Fruit fly (Drosophila melanogaster): ENCODE measurements around the gene Usp39.

Gene Usp39

dm6 chrX:18848338-18849021 is 9.5 kb upstream of the Usp39 start, which contains the start of gene shop (continued):
- TF ChIP-seq B-H2 (GFP tag; optimal IDR thresholded peaks at IDR 0.05) (peak; percentile 64), CG14965 (GFP tag; optimal IDR thresholded peaks at IDR 0.05; ENCODE audit: borderline replicate concordance) (no peak), CG15011 (GFP tag; optimal IDR thresholded peaks at IDR 0.05) (peak; percentile 83), Med (GFP tag) (peak; percentile 90), tio (GFP tag; optimal IDR thresholded peaks at IDR 0.05) (no peak), CG2712 (tag; optimal IDR thresholded peaks at IDR 0.05) (peak; percentile 87), zen2 (GFP tag; IDR thresholded peaks at IDR 0.05; ENCODE audit: partially characterized antibody) (peak; percentile 58; the same call in 2 of the 3 replicates), gcm2 (GFP tag; optimal IDR thresholded peaks at IDR 0.05) (no peak), ham (GFP tag; IDR thresholded peaks at IDR 0.05) (no peak), HLHmδ (GFP tag; optimal IDR thresholded peaks at IDR 0.05) (no peak), amos (GFP tag; IDR thresholded peaks at IDR 0.05; ENCODE audit: partially characterized antibody) (peak; percentile 62; the same call in 1 of the 2 replicates), Abd-B (GFP tag; optimal IDR thresholded peaks at IDR 0.05) (peak; percentile 86), ttk (GFP tag; IDR thresholded peaks at IDR 0.05) (peak; percentile 67), tin (GFP tag; optimal IDR thresholded peaks at IDR 0.05) (peak; percentile 82), CG2116 (GFP tag; optimal IDR thresholded peaks at IDR 0.05) (peak; percentile 48), Hey (tag; optimal IDR thresholded peaks at IDR 0.05) (peak; percentile 2), Xrp1 (GFP tag; IDR thresholded peaks at IDR 0.05) (peak; percentile 73), CG18599 (GFP tag; optimal IDR thresholded peaks at IDR 0.05) (peak; percentile 86), CG7556 (GFP tag; optimal IDR thresholded peaks at IDR 0.05) (peak; percentile 90), Awh (GFP tag; IDR thresholded peaks at IDR 0.05) (peak; percentile 74), pros (GFP tag; optimal IDR thresholded peaks at IDR 0.05) (no peak), bcd (GFP tag; optimal IDR thresholded peaks at IDR 0.05) (peak; percentile 86), lbe (GFP tag; optimal IDR thresholded peaks at IDR 0.05) (peak; percentile 64), Trl (optimal IDR thresholded peaks at IDR 0.05) (no peak), Trl (GFP tag; optimal IDR thresholded peaks at IDR 0.05) (peak; percentile 47), CG32532 (GFP tag; IDR thresholded peaks at IDR 0.05) (peak; percentile 63; the same call in 1 of the 2 replicates), pita (GFP tag; optimal IDR thresholded peaks at IDR 0.05) (no peak), tup (GFP tag; optimal IDR thresholded peaks at IDR 0.05) (peak; percentile 15), CoRest (tag; optimal IDR thresholded peaks at IDR 0.05) (peak; percentile 95), fru (optimal IDR thresholded peaks at IDR 0.05) (no peak), nom (GFP tag; optimal IDR thresholded peaks at IDR 0.05) (peak; percentile 76), pzg (GFP tag; optimal IDR thresholded peaks at IDR 0.05) (peak; percentile 29), E2f1 (GFP tag; IDR thresholded peaks at IDR 0.05) (peak; percentile 69), CG11696 (GFP tag; IDR thresholded peaks at IDR 0.05) (0 out of 2 replicates have a peak, but pooled peaks have one; percentile 27), gro (GFP tag; optimal IDR thresholded peaks at IDR 0.05) (peak; percentile 52), mirr (GFP tag; optimal IDR thresholded peaks at IDR 0.05) (peak; percentile 59), ac (GFP tag; optimal IDR thresholded peaks at IDR 0.05) (no peak), Elba2 (GFP tag; optimal IDR thresholded peaks at IDR 0.05) (no peak), ara (GFP tag; IDR thresholded peaks at IDR 0.05) (peak; percentile 57), CG17912 (GFP tag; optimal IDR thresholded peaks at IDR 0.05) (peak; percentile 72), CG5180 (GFP tag; optimal IDR thresholded peaks at IDR 0.05) (peak; percentile 77), btn (GFP tag; optimal IDR thresholded peaks at IDR 0.05) (no peak), chinmo (GFP tag; IDR thresholded peaks at IDR 0.05; ENCODE audit: partially characterized antibody) (no peak), jigr1 (GFP tag; IDR thresholded peaks at IDR 0.05) (no peak), CG10321 (GFP tag; IDR thresholded peaks at IDR 0.05) (no peak), BtbVII (GFP tag; optimal IDR thresholded peaks at IDR 0.05) (peak; percentile 78), CG10431 (GFP tag; optimal IDR thresholded peaks at IDR 0.05) (peak; percentile 36), cas (GFP tag; IDR thresholded peaks at IDR 0.05) (no peak), CG15514 (GFP tag; optimal IDR thresholded peaks at IDR 0.05) (peak; percentile 46), CG31224 (GFP tag; IDR thresholded peaks at IDR 0.05) (peak; percentile 59)
